Fruit fly (Drosophila melanogaster): ENCODE results near the gene Obp19c.

dm6 chrX:20389633-20390032 lies 29.1 kb downstream of the Obp19c start:
- no peak for TF ChIP-seq toe (GFP tag; optimal IDR thresholded peaks at IDR 0.05)
- TF ChIP-seq bab1 (GFP tag; optimal IDR thresholded peaks at IDR 0.05), result no peak
- TF ChIP-seq CG5204 (GFP tag; optimal IDR thresholded peaks at IDR 0.05), result no peak
- no peak for TF ChIP-seq CG33017 (tag; optimal IDR thresholded peaks at IDR 0.05)
- TF ChIP-seq kay (GFP tag; ENCODE audit: borderline replicate concordance), result no peak
- TF ChIP-seq ovo (GFP tag; optimal IDR thresholded peaks at IDR 0.05), result no peak
- TF ChIP-seq CG7101 (tag; optimal IDR thresholded peaks at IDR 0.05), result no peak

Measured in whole organism, adult.